Worm (Caenorhabditis elegans): Measurements from ENCODE around the gene Y59E9AL.4.

Gene Y59E9AL.4

DNA sequence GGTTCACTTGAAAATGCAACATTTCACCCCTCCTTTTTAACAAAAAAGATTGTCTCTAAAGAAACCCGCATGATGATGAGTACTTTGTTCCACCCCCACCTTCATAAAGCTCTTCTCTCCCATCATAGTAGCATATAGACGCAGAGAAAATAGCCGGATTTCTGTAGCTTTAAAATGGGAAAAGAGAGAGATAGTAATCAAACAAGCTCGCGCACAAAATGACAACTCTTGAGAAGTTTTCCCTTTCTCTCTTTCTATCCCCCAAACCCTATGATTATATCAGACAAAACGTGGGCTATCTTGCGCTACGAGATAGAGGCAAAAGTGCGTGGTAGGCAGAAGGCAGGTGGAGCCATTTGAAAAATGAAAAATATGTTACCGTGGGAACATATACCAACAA, 12.4 kb downstream of the Y59E9AL.4 start:
- no peak for TF ChIP-seq snpc-1.3 (tag; optimal IDR thresholded peaks at IDR 0.05; ENCODE audit: insufficient read depth)
- no peak for TF ChIP-seq attf-5 (GFP tag; optimal IDR thresholded peaks at IDR 0.05)
- no peak for TF ChIP-seq C17E4.6 (GFP tag; IDR thresholded peaks at IDR 0.05)
- no peak for TF ChIP-seq aptf-2 (GFP tag; conservative IDR thresholded peaks at IDR 0.05)
- TF ChIP-seq Y53F4B.3 (GFP tag; IDR thresholded peaks at IDR 0.05), result no peak
- TF ChIP-seq tbx-9 (tag; optimal IDR thresholded peaks at IDR 0.05; ENCODE audit: borderline replicate concordance), result no peak
- no peak for TF ChIP-seq cebp-1 (GFP tag; IDR thresholded peaks at IDR 0.05)
- TF ChIP-seq cebp-1 (tag; optimal IDR thresholded peaks at IDR 0.05), result no peak
- no peak for TF ChIP-seq ZK185.1 (tag; optimal IDR thresholded peaks at IDR 0.05; ENCODE audit: poor library complexity, severe bottlenecking)
- no peak for TF ChIP-seq pbrm-1 (GFP tag; IDR thresholded peaks at IDR 0.05)
- no peak for TF ChIP-seq die-1 (tag; optimal IDR thresholded peaks at IDR 0.05)
- TF ChIP-seq nhr-179 (tag; optimal IDR thresholded peaks at IDR 0.05), result no peak

DNA sequence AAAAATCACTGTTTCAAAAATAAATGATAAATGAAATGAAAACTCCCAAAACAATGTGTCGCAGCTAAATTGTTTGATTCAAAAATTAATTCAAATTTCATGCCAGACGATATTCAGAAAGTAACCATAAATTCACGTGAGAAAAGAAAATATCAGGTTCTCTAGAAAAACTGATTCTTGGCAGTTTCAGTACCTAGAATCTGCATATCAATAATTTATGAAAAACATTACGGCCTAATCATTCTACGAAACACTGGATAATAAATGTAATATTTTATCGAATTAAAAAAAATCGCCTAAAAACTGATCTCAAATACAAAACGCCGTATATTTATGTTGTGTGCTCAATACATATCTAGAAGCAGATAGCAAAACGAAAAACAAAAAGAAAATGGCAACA, 14.2 kb downstream of the Y59E9AL.4 start:
- no peak for TF ChIP-seq B0019.2 (GFP tag; conservative IDR thresholded peaks at IDR 0.05)
- TF ChIP-seq rec-8 (tag; optimal IDR thresholded peaks at IDR 0.05), result no peak
- no peak for TF ChIP-seq B0261.1 (tag; optimal IDR thresholded peaks at IDR 0.05)
- no peak for TF ChIP-seq nfya-2 (GFP tag; IDR thresholded peaks at IDR 0.05)
- no peak for TF ChIP-seq ztf-18 (tag; optimal IDR thresholded peaks at IDR 0.05)
- no peak for TF ChIP-seq zfh-2 (GFP tag; conservative IDR thresholded peaks at IDR 0.05)
- TF ChIP-seq unc-130 (GFP tag; optimal IDR thresholded peaks at IDR 0.05), result no peak
- no peak for TF ChIP-seq nhr-27 (tag; optimal IDR thresholded peaks at IDR 0.05)
- no peak for TF ChIP-seq lin-35 (GFP tag; optimal IDR thresholded peaks at IDR 0.05)
- TF ChIP-seq ztf-6 (GFP tag; IDR thresholded peaks at IDR 0.05), result no peak
- no peak for TF ChIP-seq mes-4 (tag; optimal IDR thresholded peaks at IDR 0.05)
- TF ChIP-seq K12H6.12 (tag; optimal IDR thresholded peaks at IDR 0.05), result no peak
- no peak for TF ChIP-seq ztf-25 (GFP tag; IDR thresholded peaks at IDR 0.05)
- TF ChIP-seq hmg-1.2 (GFP tag; IDR thresholded peaks at IDR 0.05), result no peak
- TF ChIP-seq ama-1 (optimal IDR thresholded peaks at IDR 0.05), result no peak
- no peak for TF ChIP-seq ama-1 (GFP tag; optimal IDR thresholded peaks at IDR 0.05)
- no peak for TF ChIP-seq nfya-1 (tag; optimal IDR thresholded peaks at IDR 0.05; ENCODE audit: borderline replicate concordance, insufficient read depth)
- no peak for TF ChIP-seq pha-4 (tag; optimal IDR thresholded peaks at IDR 0.05)
- TF ChIP-seq gei-17 (GFP tag; optimal IDR thresholded peaks at IDR 0.05), result no peak
- no peak for TF ChIP-seq madf-3 (GFP tag; IDR thresholded peaks at IDR 0.05)
- TF ChIP-seq mcd-1 (GFP tag; IDR thresholded peaks at IDR 0.05), result no peak

DNA sequence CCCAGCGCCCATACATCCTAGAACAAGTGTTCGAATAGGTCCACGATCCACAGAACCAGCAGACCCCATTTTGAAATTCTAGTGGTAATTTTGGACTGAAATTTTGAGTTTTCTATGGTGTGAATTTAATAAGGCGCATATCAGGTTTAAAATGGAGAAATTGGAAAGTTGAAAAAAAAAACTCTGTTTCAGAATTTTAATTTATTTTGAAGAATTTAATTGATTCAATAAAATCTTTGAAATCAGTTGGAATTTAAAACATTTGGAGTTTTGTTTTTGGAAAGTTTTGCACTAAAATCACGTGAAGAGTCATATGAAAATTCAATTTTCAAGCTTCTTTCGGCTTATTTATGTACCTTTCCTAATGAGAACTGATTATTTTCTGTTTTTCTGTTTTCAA, 19.5 kb downstream of the Y59E9AL.4 start, which contains the start of gene gpa-18:
Gene gpa-18, minus strand, starts transcription at position 101 of the 400 bp plus-strand sequence.
- no peak for TF ChIP-seq athp-1 (tag; optimal IDR thresholded peaks at IDR 0.05)

DNA sequence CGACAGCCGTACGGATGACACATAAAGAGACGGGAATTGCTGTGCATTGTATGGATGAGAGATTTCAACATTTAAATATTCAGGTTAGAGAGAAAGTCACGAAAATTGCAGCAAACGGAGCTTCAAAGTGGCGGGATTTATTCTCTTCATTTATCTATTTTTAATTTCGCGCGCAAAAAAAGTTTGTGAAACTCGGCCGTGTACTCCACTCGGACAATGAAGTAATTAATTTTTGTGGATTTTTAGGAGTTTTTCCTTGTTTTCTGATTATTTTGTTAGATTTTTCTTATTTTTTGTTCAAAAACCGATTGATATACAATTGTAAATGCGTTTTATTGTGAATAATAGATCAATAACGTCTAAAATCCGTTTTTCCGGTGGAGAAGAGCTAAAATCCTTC, 26.9 kb downstream of the Y59E9AL.4 start:
- TF ChIP-seq ceh-91 (GFP tag; IDR thresholded peaks at IDR 0.05) (no peak), lin-35 (GFP tag; optimal IDR thresholded peaks at IDR 0.05) (peak in 1 of 3 experiments; percentile 67), nfya-2 (GFP tag; IDR thresholded peaks at IDR 0.05) (no peak), mxl-1 (tag; optimal IDR thresholded peaks at IDR 0.05) (no peak), snpc-4 (GFP tag; optimal IDR thresholded peaks at IDR 0.05) (no peak), snpc-4 (tag; optimal IDR thresholded peaks at IDR 0.05) (peak in 2 of 4 experiments; percentile 4 to 53), Y56A3A.18 (GFP tag; IDR thresholded peaks at IDR 0.05) (no peak), tbp1 (GFP tag; optimal IDR thresholded peaks at IDR 0.05) (peak; percentile 16), lsl-1 (GFP tag; optimal IDR thresholded peaks at IDR 0.05) (no peak), mcd-1 (GFP tag; IDR thresholded peaks at IDR 0.05) (peak; percentile 39; the same call in 1 of the 2 replicates), madf-3 (GFP tag; IDR thresholded peaks at IDR 0.05) (no peak), efl-1 (GFP tag; optimal IDR thresholded peaks at IDR 0.05) (peak; percentile 48), snpc-3.4 (tag; optimal IDR thresholded peaks at IDR 0.05) (no peak), lin-54 (GFP tag; optimal IDR thresholded peaks at IDR 0.05) (peak; percentile 65)
